Worm (Caenorhabditis elegans) whole organism, early embryonic: ENCODE data around the gene polk-1.

Experiments
- ama-1 ChIP-seq: fragments of 150-350 bp; optimal IDR thresholded peaks from 2 replicates; lab custom pipeline; 2014
- ceh-13 ChIP-seq: fragments of 200-800 bp; sonication (Bioruptor generic); optimal IDR thresholded peaks from 2 replicates; lab custom pipeline; 2018; ENCODE audit warnings: mild to moderate bottlenecking, missing genetic modification characterization, missing compliant biosample characterization
- hmg-4 ChIP-seq: fragments of 200-800 bp; sonication (Bioruptor generic); optimal IDR thresholded peaks from 2 replicates; lab custom pipeline; 2018; ENCODE audit warnings: mild to moderate bottlenecking, missing genetic modification characterization, missing compliant biosample characterization
- hnd-1 ChIP-seq: sonication (generic microtip); optimal IDR thresholded peaks from 2 replicates; lab custom pipeline; 2016; ENCODE audit warnings: missing genetic modification characterization, missing compliant biosample characterization

- TF ChIP-seq ama-1 (no peak), ceh-13 (GFP tag; lab: Kevin White, UChicago) (no peak), hnd-1 (no peak), hmg-4 (GFP tag; lab: Kevin White, UChicago) (no peak)
Observed at ce11 chrIII:8656055-8656454, 27.7 kb upstream of the polk-1 start.
